Worm (Caenorhabditis elegans) whole organism, midembryonic: Measurements from ENCODE around the gene Y43F8B.9.

Experiments used
- T22C8.4 ChIP-seq: fragments of 200-800 bp; sonication (Bioruptor generic); IDR thresholded peaks from 2 replicates; pipeline ENCODE4 v1.3.6; 2022; ENCODE audit warnings: missing genetic modification characterization, missing compliant biosample characterization
- cog-1 ChIP-seq: sonication (generic microtip); optimal IDR thresholded peaks from 2 replicates; lab custom pipeline; 2016; ENCODE audit warnings: missing genetic modification characterization, missing compliant biosample characterization
- flt-1 ChIP-seq: fragments of 200-800 bp; sonication (Bioruptor generic); IDR thresholded peaks from 2 replicates; pipeline ENCODE4 v1.3.6; 2022; ENCODE audit warnings: missing genetic modification characterization, missing compliant biosample characterization
- tab-1 ChIP-seq: fragments of 200-800 bp; sonication (Bioruptor generic); IDR thresholded peaks from 2 replicates; pipeline ENCODE4 v1.3.6; 2022; ENCODE audit warnings: missing genetic modification characterization, missing compliant biosample characterization
- ztf-23 ChIP-seq: fragments of 200-800 bp; sonication (Bioruptor generic); IDR thresholded peaks from 2 replicates; pipeline ENCODE4 v1.3.6; 2022; ENCODE audit warnings: missing genetic modification reagents, missing genetic modification characterization, missing compliant biosample characterization
- ztf-29 ChIP-seq: fragments of 200-800 bp; sonication (Bioruptor generic); IDR thresholded peaks from 2 replicates; pipeline ENCODE4 v1.3.6; 2022; ENCODE audit warnings: missing genetic modification reagents, missing genetic modification characterization, missing compliant biosample characterization

DNA sequence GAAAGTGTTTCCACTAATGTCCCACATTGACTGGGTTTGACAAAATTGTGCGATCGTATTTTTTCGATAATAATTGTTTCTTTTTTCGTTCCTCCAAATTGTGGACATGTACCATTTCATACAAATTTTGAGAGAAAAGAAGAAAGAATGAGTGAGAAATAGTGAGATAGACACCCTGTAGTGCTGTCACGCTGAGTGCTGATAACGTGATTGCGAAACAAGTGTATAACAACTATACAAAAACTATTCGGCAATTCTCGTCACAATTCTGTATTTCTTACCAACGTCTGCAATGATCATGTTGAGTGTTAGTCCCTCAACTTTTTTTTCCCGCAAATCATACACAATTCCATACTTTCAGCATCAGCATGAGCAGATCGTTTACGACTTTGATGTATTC, 41.6 kb upstream of the Y43F8B.9 start, which contains the start of gene C25F9.14:
- TF ChIP-seq flt-1 (GFP tag; lab: Robert Waterston, UW) (no peak), ztf-29 (no peak), T22C8.4 (GFP tag; lab: Robert Waterston, UW) (no peak), cog-1 (tag; lab: Kevin White, UChicago) (no peak), ztf-23 (no peak), tab-1 (GFP tag; lab: Robert Waterston, UW) (no peak)
